Fruit fly (Drosophila melanogaster) whole organism, embryonic: Measurements from ENCODE around the gene Actn.

Experiments used
- Atf3 ChIP-seq: fragments of 200-800 bp; sonication (Bioruptor generic); optimal IDR thresholded peaks from 3 replicates; lab custom pipeline; 2016; ENCODE audit warnings: missing biosample characterization, missing genetic modification characterization
- Awh ChIP-seq: fragments of 200-800 bp; sonication (Bioruptor generic); IDR thresholded peaks from 2 replicates; pipeline ENCODE4, ENCODE4 v1.3.6; 2022; ENCODE audit warnings: missing biosample characterization, missing genetic modification characterization
- B-H2 ChIP-seq: fragments of 200-800 bp; sonication (Bioruptor generic); optimal IDR thresholded peaks from 2 replicates; lab custom pipeline; 2018; ENCODE audit warnings: missing biosample characterization, mild to moderate bottlenecking, missing genetic modification characterization
- CG11456 ChIP-seq: fragments of 200-800 bp; sonication (Bioruptor generic); IDR thresholded peaks from 3 replicates; pipeline ENCODE4 v1.3.6; 2022; ENCODE audit warnings: missing biosample characterization, missing genetic modification characterization
- CG11696 ChIP-seq: fragments of 200-800 bp; sonication (Bioruptor generic); IDR thresholded peaks from 2 replicates; pipeline ENCODE4 v1.3.6; 2022; ENCODE audit warnings: missing biosample characterization, missing genetic modification characterization
- CG1233 ChIP-seq: fragments of 200-800 bp; sonication (Bioruptor generic); optimal IDR thresholded peaks from 4 replicates; lab custom pipeline; 2018; ENCODE audit warnings: missing biosample characterization, mild to moderate bottlenecking, missing genetic modification characterization
- CG15514 ChIP-seq: fragments of 200-800 bp; sonication (Bioruptor generic); optimal IDR thresholded peaks from 3 replicates; lab custom pipeline; 2017; ENCODE audit warnings: missing biosample characterization, missing genetic modification characterization, mild to moderate bottlenecking, moderate library complexity, missing genetic modification reagents
- CG17385 ChIP-seq: fragments of 200-800 bp; sonication (Bioruptor generic); optimal IDR thresholded peaks from 3 replicates; lab custom pipeline; 2018; ENCODE audit warnings: missing biosample characterization, mild to moderate bottlenecking, missing genetic modification characterization
- CG17829 ChIP-seq: fragments of 200-800 bp; optimal IDR thresholded peaks from 2 replicates; lab custom pipeline; 2019; ENCODE audit warnings: missing biosample characterization, mild to moderate bottlenecking, missing genetic modification characterization, moderate library complexity
- CG2875 ChIP-seq: fragments of 200-800 bp; sonication (Bioruptor generic); optimal IDR thresholded peaks from 2 replicates; lab custom pipeline; 2017; ENCODE audit warnings: missing biosample characterization, mild to moderate bottlenecking, missing genetic modification characterization, missing genetic modification reagents
- CG30403 ChIP-seq: fragments of 200-800 bp; sonication (Bioruptor generic); optimal IDR thresholded peaks from 3 replicates; lab custom pipeline; 2016; ENCODE audit warnings: missing biosample characterization, missing genetic modification characterization
- CG30431 ChIP-seq: fragments of 200-800 bp; sonication (Bioruptor generic); optimal IDR thresholded peaks from 2 replicates; lab custom pipeline; 2017; ENCODE audit warnings: missing biosample characterization, missing genetic modification characterization
- CG32767 ChIP-seq: fragments of 200-800 bp; sonication (Bioruptor generic); IDR thresholded peaks from 2 replicates; pipeline ENCODE4 v1.3.6; 2022; ENCODE audit warnings: missing biosample characterization, missing genetic modification characterization
- CG4360 ChIP-seq: fragments of 200-800 bp; sonication (Bioruptor generic); IDR thresholded peaks from 2 replicates; pipeline ENCODE4 v1.3.6; 2022; ENCODE audit warnings: missing biosample characterization, missing genetic modification characterization
- CG5180 ChIP-seq: fragments of 200-800 bp; sonication (Bioruptor generic); optimal IDR thresholded peaks from 3 replicates; lab custom pipeline; 2017; ENCODE audit warnings: missing biosample characterization, missing genetic modification characterization, mild to moderate bottlenecking, moderate library complexity, missing genetic modification reagents
- CG6272 ChIP-seq: fragments of 200-800 bp; sonication (Bioruptor generic); IDR thresholded peaks from 2 replicates; pipeline ENCODE4 v1.3.6; 2022; ENCODE audit warnings: missing biosample characterization, missing genetic modification characterization
- CG8765 ChIP-seq: fragments of 200-800 bp; sonication (Bioruptor generic); IDR thresholded peaks from 2 replicates; pipeline ENCODE4 v1.3.6; 2022; ENCODE audit warnings: missing biosample characterization, missing genetic modification characterization
- CG8924 ChIP-seq: fragments of 200-800 bp; optimal IDR thresholded peaks from 3 replicates; lab custom pipeline; 2019; ENCODE audit warnings: missing biosample characterization, mild to moderate bottlenecking, missing genetic modification characterization, moderate library complexity
- Fer3 ChIP-seq: fragments of 200-800 bp; sonication (Bioruptor generic); optimal IDR thresholded peaks from 2 replicates; lab custom pipeline; 2018; ENCODE audit warnings: missing biosample characterization, mild to moderate bottlenecking, missing genetic modification characterization, moderate library complexity
- H15 ChIP-seq: fragments of 200-800 bp; sonication (Bioruptor generic); IDR thresholded peaks from 3 replicates; pipeline ENCODE4 v1.3.6; 2022; ENCODE audit warnings: missing biosample characterization, missing genetic modification characterization
- HHEX ChIP-seq: fragments of 200-800 bp; sonication (Bioruptor generic); optimal IDR thresholded peaks from 3 replicates; lab custom pipeline; 2017; ENCODE audit warnings: missing biosample characterization, mild to moderate bottlenecking, missing genetic modification characterization, missing genetic modification reagents
- Hand ChIP-seq: fragments of 200-800 bp; sonication (Bioruptor generic); optimal IDR thresholded peaks from 2 replicates; lab custom pipeline; 2017; ENCODE audit warnings: mild to moderate bottlenecking, missing biosample characterization, missing genetic modification reagents, missing genetic modification characterization
- HmgZ ChIP-seq: fragments of 200-800 bp; sonication (Bioruptor generic); optimal IDR thresholded peaks from 2 replicates; lab custom pipeline; 2018; ENCODE audit warnings: missing biosample characterization, mild to moderate bottlenecking, missing genetic modification characterization
- Hmr ChIP-seq: fragments of 200-800 bp; sonication (Bioruptor generic); optimal IDR thresholded peaks from 3 replicates; lab custom pipeline; 2017; ENCODE audit warnings: mild to moderate bottlenecking, missing biosample characterization, missing genetic modification reagents, missing genetic modification characterization
- Max ChIP-seq: fragments of 200-800 bp; sonication (Bioruptor generic); optimal IDR thresholded peaks from 2 replicates; lab custom pipeline; 2016; ENCODE audit warnings: missing biosample characterization, mild to moderate bottlenecking, missing genetic modification characterization
- NFAT ChIP-seq: fragments of 200-800 bp; sonication (Bioruptor generic); IDR thresholded peaks from 2 replicates; pipeline ENCODE4 v1.3.6; 2022; ENCODE audit warnings: missing biosample characterization, missing genetic modification characterization
- NfI ChIP-seq: fragments of 200-800 bp; sonication (Bioruptor generic); optimal IDR thresholded peaks from 3 replicates; lab custom pipeline; 2018; ENCODE audit warnings: missing biosample characterization, mild to moderate bottlenecking, missing genetic modification characterization, moderate library complexity
- Oli ChIP-seq: fragments of 200-800 bp; sonication (Bioruptor generic); optimal IDR thresholded peaks from 2 replicates; lab custom pipeline; 2018; ENCODE audit warnings: missing biosample characterization, mild to moderate bottlenecking, missing genetic modification characterization, moderate library complexity
- Rfx ChIP-seq: fragments of 200-800 bp; sonication (Bioruptor generic); IDR thresholded peaks from 2 replicates; pipeline ENCODE4 v1.3.6; 2022; ENCODE audit warnings: missing biosample characterization, missing genetic modification characterization
- Rx ChIP-seq: fragments of 200-800 bp; sonication (Bioruptor generic); IDR thresholded peaks from 2 replicates; pipeline ENCODE4 v1.3.6; 2022; ENCODE audit warnings: missing biosample characterization, missing genetic modification characterization
- Side ChIP-seq: fragments of 200-800 bp; sonication (Bioruptor generic); optimal IDR thresholded peaks from 2 replicates; lab custom pipeline; 2016; ENCODE audit warnings: missing biosample characterization, missing genetic modification characterization
- Xrp1 ChIP-seq: fragments of 200-800 bp; sonication (Bioruptor generic); IDR thresholded peaks from 2 replicates; pipeline ENCODE4 v1.3.6; 2022; ENCODE audit warnings: missing biosample characterization, missing genetic modification characterization
- az2 ChIP-seq: fragments of 200-800 bp; sonication (Bioruptor generic); optimal IDR thresholded peaks from 3 replicates; lab custom pipeline; 2016; ENCODE audit warnings: missing biosample characterization, missing genetic modification characterization
- bowl ChIP-seq: fragments of 200-800 bp; sonication (Bioruptor generic); IDR thresholded peaks from 2 replicates; pipeline ENCODE4 v1.3.6; 2022; ENCODE audit warnings: missing biosample characterization, missing genetic modification characterization
- chn ChIP-seq: fragments of 200-800 bp; sonication (Bioruptor generic); optimal IDR thresholded peaks from 2 replicates; lab custom pipeline; 2016; ENCODE audit warnings: missing biosample characterization, missing genetic modification characterization
- ci ChIP-seq: fragments of 200-800 bp; sonication (Bioruptor generic); IDR thresholded peaks from 3 replicates; pipeline ENCODE4 v1.3.6; 2022; ENCODE audit warnings: missing biosample characterization, missing genetic modification characterization
- danr ChIP-seq: fragments of 200-800 bp; sonication (Bioruptor generic); IDR thresholded peaks from 2 replicates; pipeline ENCODE4 v1.3.6; 2022; ENCODE audit warnings: missing biosample characterization, missing genetic modification characterization
- dmrt11E ChIP-seq: fragments of 200-800 bp; sonication (Bioruptor generic); optimal IDR thresholded peaks from 3 replicates; lab custom pipeline; 2018; ENCODE audit warnings: missing biosample characterization, mild to moderate bottlenecking, missing genetic modification characterization, moderate library complexity
- ewg ChIP-seq: fragments of 200-800 bp; sonication (Bioruptor generic); optimal IDR thresholded peaks from 3 replicates; lab custom pipeline; 2017; ENCODE audit warnings: mild to moderate bottlenecking, missing biosample characterization, missing genetic modification reagents, missing genetic modification characterization
- grau ChIP-seq: fragments of 200-800 bp; optimal IDR thresholded peaks from 3 replicates; lab custom pipeline; 2019; ENCODE audit warnings: missing biosample characterization, mild to moderate bottlenecking, missing genetic modification characterization, moderate library complexity
- gro ChIP-seq: fragments of 200-800 bp; sonication (Bioruptor generic); optimal IDR thresholded peaks from 2 replicates; lab custom pipeline; 2016; ENCODE audit warnings: missing biosample characterization, missing genetic modification characterization
- jigr1 ChIP-seq: fragments of 200-800 bp; sonication (Bioruptor generic); IDR thresholded peaks from 3 replicates; pipeline ENCODE4 v1.3.6; 2022; ENCODE audit warnings: missing biosample characterization, missing genetic modification characterization
- klu ChIP-seq: fragments of 200-800 bp; sonication (Bioruptor generic); IDR thresholded peaks from 2 replicates; pipeline ENCODE4 v1.3.6; 2022; ENCODE audit warnings: missing biosample characterization, missing genetic modification characterization
- lmd ChIP-seq: fragments of 200-800 bp; sonication (Bioruptor generic); IDR thresholded peaks from 2 replicates; pipeline ENCODE4 v1.3.6; 2022; ENCODE audit warnings: missing biosample characterization, missing genetic modification characterization
- mld ChIP-seq: fragments of 200-800 bp; sonication (Bioruptor generic); IDR thresholded peaks from 3 replicates; pipeline ENCODE4 v1.3.6; 2022; ENCODE audit warnings: missing biosample characterization, missing genetic modification characterization; ENCODE audit not compliant: partially characterized antibody
- phol ChIP-seq: fragments of 200-800 bp; sonication (Bioruptor generic); optimal IDR thresholded peaks from 3 replicates; lab custom pipeline; 2018; ENCODE audit warnings: missing biosample characterization, mild to moderate bottlenecking, missing genetic modification characterization, moderate library complexity
- repo ChIP-seq: fragments of 200-800 bp; sonication (Bioruptor generic); optimal IDR thresholded peaks from 2 replicates; lab custom pipeline; 2016; ENCODE audit warnings: missing biosample characterization, missing genetic modification characterization
- ttk ChIP-seq: fragments of 200-800 bp; sonication (Bioruptor generic); IDR thresholded peaks from 2 replicates; pipeline ENCODE4 v2.1.2; 2022; ENCODE audit warnings: missing biosample characterization, missing genetic modification characterization
- zf30C ChIP-seq: fragments of 200-800 bp; sonication (Bioruptor generic); optimal IDR thresholded peaks from 3 replicates; lab custom pipeline; 2018; ENCODE audit warnings: missing biosample characterization, mild to moderate bottlenecking, missing genetic modification characterization

The Actn gene

DNA sequence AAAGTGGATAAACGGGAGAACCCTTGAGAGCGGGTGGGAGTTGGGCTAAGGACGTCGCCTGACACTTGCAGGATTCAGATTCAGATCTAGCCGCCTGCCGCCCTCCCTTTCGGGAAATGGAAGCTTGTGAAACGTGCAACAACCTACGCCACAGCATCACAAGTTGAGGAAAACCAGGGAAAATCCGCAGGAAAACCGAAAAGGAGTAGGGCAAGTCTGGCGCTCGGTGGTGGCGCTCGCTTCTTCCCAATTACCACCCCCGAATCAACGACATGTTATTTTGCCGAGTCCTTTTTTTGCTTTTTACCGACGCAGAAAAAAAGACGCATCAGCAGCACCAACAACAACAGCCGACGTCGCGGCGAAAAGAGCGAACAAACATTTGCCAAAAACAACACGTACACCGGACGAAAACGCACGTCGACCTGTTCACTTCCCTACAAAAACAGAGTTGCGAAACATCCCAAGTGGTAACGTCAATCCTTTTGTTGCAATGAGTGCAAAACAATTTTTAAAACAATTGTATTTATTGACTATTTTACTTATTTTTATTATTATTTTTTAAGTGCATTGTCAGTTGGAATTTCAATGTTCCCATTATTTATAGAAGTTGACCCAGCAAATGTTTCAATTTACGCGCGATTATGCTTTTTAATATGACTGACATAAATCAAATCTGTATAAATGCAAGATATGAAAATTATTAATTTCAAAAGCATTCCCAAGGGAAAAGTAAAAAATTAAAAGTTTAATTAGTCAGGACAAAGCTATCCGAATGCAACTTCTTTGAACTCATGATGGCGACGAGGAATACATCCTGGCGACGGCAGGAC is 30.6 kb downstream of the Actn start (continued):
- 0 out of 2 replicates have a peak, but pooled peaks have one; percentile 13 for TF ChIP-seq bowl (GFP tag; lab: Robert Waterston, UW)
- peak; percentile 50; the same call in 1 of the 2 replicates for TF ChIP-seq NFAT (GFP tag; lab: Robert Waterston, UW)
- TF ChIP-seq lmd = peak; percentile 59
- TF ChIP-seq jigr1 (GFP tag; lab: Robert Waterston, UW) = no peak
- 0 out of 2 replicates have a peak, but pooled peaks have one; percentile 22 for TF ChIP-seq CG32767 (GFP tag; lab: Robert Waterston, UW)
- TF ChIP-seq Rx (GFP tag; lab: Robert Waterston, UW) = peak; percentile 61
- TF ChIP-seq Side = no peak
- TF ChIP-seq Awh = peak; percentile 45; the same call in 1 of the 2 replicates
- peak; percentile 71 for TF ChIP-seq Rfx (GFP tag; lab: Robert Waterston, UW)
- peak; percentile 7 for TF ChIP-seq CG8924
- peak; percentile 13 for TF ChIP-seq CG15514 (GFP tag; lab: Kevin White, UChicago)
- TF ChIP-seq klu = 0 out of 2 replicates have a peak, but pooled peaks have one; percentile 24
- TF ChIP-seq Max = peak; percentile 30
- peak; percentile 42 for TF ChIP-seq NfI (GFP tag; lab: Kevin White, UChicago)
- TF ChIP-seq ttk (GFP tag; lab: Robert Waterston, UW) = peak; percentile 56
- peak; percentile 44 for TF ChIP-seq phol (tag; lab: Kevin White, UChicago)
- no peak for TF ChIP-seq repo (GFP tag; lab: Kevin White, UChicago)
- peak; percentile 68; the same call in 1 of the 2 replicates for TF ChIP-seq Xrp1 (GFP tag; lab: Robert Waterston, UW)
- peak; percentile 54 for TF ChIP-seq grau (tag; lab: Kevin White, UChicago)
- TF ChIP-seq Atf3 = no peak
- TF ChIP-seq HmgZ (tag; lab: Kevin White, UChicago) = peak; percentile 16
- peak; percentile 63 for TF ChIP-seq CG4360 (GFP tag; lab: Robert Waterston, UW)
- TF ChIP-seq CG30403 (GFP tag; lab: Kevin White, UChicago) = peak; percentile 71
- TF ChIP-seq dmrt11E (tag; lab: Kevin White, UChicago) = peak; percentile 14
- TF ChIP-seq CG1233 (GFP tag; lab: Kevin White, UChicago) = no peak
- peak; percentile 31 for TF ChIP-seq zf30C (GFP tag; lab: Kevin White, UChicago)
- TF ChIP-seq az2 (GFP tag; lab: Kevin White, UChicago) = peak; percentile 62
- TF ChIP-seq CG17385 (GFP tag; lab: Kevin White, UChicago) = peak; percentile 47
- peak; percentile 57; the same call in 1 of the 3 replicates for TF ChIP-seq H15 (GFP tag; lab: Robert Waterston, UW)
- TF ChIP-seq CG6272 (GFP tag; lab: Robert Waterston, UW) = no peak
- no peak for TF ChIP-seq CG17829 (tag; lab: Kevin White, UChicago)
- peak; percentile 54 for TF ChIP-seq Oli (tag; lab: Kevin White, UChicago)
- peak; percentile 27 for TF ChIP-seq CG2875
- TF ChIP-seq CG30431 = peak; percentile 17
- no peak for TF ChIP-seq mld
- peak; percentile 1 for TF ChIP-seq HHEX
- TF ChIP-seq CG11696 (GFP tag; lab: Robert Waterston, UW) = peak; percentile 40; the same call in 1 of the 2 replicates
- TF ChIP-seq ci = peak; percentile 88
- peak; percentile 32 for TF ChIP-seq ewg (GFP tag; lab: Kevin White, UChicago)
- peak; percentile 64 for TF ChIP-seq Hmr (GFP tag; lab: Kevin White, UChicago)
- TF ChIP-seq CG5180 = peak; percentile 7
- peak; percentile 38; the same call in 1 of the 2 replicates for TF ChIP-seq danr
- TF ChIP-seq CG8765 (GFP tag; lab: Robert Waterston, UW) = peak; percentile 49; the same call in 1 of the 2 replicates
- no peak for TF ChIP-seq chn (GFP tag; lab: Kevin White, UChicago)
- TF ChIP-seq B-H2 (GFP tag; lab: Kevin White, UChicago) = no peak
- peak; percentile 54; the same call in 1 of the 3 replicates for TF ChIP-seq CG11456 (GFP tag; lab: Robert Waterston, UW)
- TF ChIP-seq gro (GFP tag; lab: Kevin White, UChicago) = no peak
- peak; percentile 33 for TF ChIP-seq Hand (GFP tag; lab: Kevin White, UChicago)
- TF ChIP-seq Fer3 (tag; lab: Kevin White, UChicago) = peak; percentile 15
